Worm (Caenorhabditis elegans): ENCODE results near the gene snet-1.
A peak's percentile ranks its signal among the peaks of the same experiment; 100 is the strongest.

The snet-1 gene

DNA sequence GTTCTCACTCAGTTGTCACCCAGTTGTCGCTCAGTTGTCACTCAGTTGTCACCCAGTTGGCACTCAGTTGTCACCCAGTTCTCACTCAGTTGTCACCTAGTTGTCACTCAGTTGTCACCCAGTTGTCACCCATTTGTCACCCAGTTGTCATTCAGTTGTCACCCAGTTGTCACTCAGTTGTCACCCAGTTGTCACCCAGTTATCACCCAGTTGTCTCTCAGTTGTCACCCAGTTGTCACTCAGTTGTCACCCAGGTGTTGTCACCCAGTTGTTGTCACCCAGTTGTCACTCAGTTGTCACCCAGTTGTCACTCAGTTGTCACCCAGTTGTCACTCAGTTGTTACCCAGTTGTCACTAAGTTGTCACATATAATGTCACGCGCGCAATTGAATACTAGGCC lies 37.2 kb downstream of the snet-1 start:
- TF ChIP-seq ztf-23 (GFP tag; IDR thresholded peaks at IDR 0.05) (peak; percentile 23; the same call in 1 of the 2 replicates), med-1 (GFP tag; optimal IDR thresholded peaks at IDR 0.05; ENCODE audit: insufficient read depth) (no peak), flt-1 (GFP tag; IDR thresholded peaks at IDR 0.05) (no peak), ref-1 (GFP tag; conservative IDR thresholded peaks at IDR 0.05) (peak; percentile 43; the same call in 1 of the 2 replicates), klf-2 (GFP tag; conservative IDR thresholded peaks at IDR 0.05) (0 out of 2 replicates have a peak, but pooled peaks have one; percentile 37), ztf-29 (GFP tag; IDR thresholded peaks at IDR 0.05) (peak; percentile 49; the same call in 1 of the 2 replicates), cog-1 (tag; optimal IDR thresholded peaks at IDR 0.05) (no peak), T22C8.4 (GFP tag; IDR thresholded peaks at IDR 0.05) (no peak), tab-1 (GFP tag; IDR thresholded peaks at IDR 0.05) (peak; percentile 77)

DNA sequence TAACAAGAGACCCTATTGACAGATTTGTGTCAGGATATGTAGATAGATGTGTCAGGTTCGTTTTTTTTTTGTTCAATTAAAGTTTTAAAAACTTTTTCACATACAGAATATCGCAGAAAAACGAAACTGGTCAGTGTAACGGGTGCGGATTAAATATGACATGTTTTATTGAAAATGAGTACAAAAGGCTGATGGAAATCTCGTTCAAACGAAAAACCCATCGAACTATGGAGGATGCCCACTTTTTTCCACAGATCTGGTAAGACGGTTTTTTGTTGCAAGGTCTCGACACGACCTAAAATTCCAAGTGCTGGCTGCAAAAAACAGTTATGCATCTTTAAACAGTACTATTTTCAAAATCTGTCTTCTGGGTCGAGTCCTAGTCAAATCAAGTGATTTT lies 38.7 kb downstream of the snet-1 start:
- TF ChIP-seq ztf-23 (GFP tag; IDR thresholded peaks at IDR 0.05), result no peak
- no peak for TF ChIP-seq cog-1 (tag; optimal IDR thresholded peaks at IDR 0.05)
- no peak for TF ChIP-seq T22C8.4 (GFP tag; IDR thresholded peaks at IDR 0.05)
- TF ChIP-seq med-1 (GFP tag; optimal IDR thresholded peaks at IDR 0.05; ENCODE audit: insufficient read depth), result no peak
- no peak for TF ChIP-seq flt-1 (GFP tag; IDR thresholded peaks at IDR 0.05)
- TF ChIP-seq klf-2 (GFP tag; conservative IDR thresholded peaks at IDR 0.05), result no peak

DNA sequence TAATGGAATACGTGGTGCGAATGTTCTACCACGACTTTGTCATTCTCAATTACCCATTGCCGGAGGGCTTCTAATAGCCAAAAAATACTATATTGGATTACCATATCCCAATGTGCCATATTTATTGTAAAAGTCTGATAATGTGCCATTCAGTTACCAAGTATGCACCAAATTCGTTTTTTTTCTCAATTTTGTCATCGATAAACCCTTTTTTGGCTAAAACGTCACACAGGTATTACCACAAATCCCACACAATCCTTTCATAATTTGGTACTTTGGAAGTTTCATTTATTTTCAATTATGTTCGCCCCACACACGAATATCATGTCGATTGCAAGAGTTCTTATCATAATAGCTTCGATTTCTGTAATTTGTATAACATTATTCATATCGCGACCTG lies 40.7 kb downstream of the snet-1 start, which contains the start of gene vep-2:
vep-2 (plus strand) TSS at position 301 of the 400 bp plus-strand sequence.
- TF ChIP-seq tab-1 (GFP tag; IDR thresholded peaks at IDR 0.05) (no peak), ztf-23 (GFP tag; IDR thresholded peaks at IDR 0.05) (no peak), flt-1 (GFP tag; IDR thresholded peaks at IDR 0.05) (no peak), cog-1 (tag; optimal IDR thresholded peaks at IDR 0.05) (no peak), T22C8.4 (GFP tag; IDR thresholded peaks at IDR 0.05) (no peak), klf-2 (GFP tag; conservative IDR thresholded peaks at IDR 0.05) (no peak), med-1 (GFP tag; optimal IDR thresholded peaks at IDR 0.05; ENCODE audit: insufficient read depth) (no peak), ref-1 (GFP tag; conservative IDR thresholded peaks at IDR 0.05) (no peak), ztf-29 (GFP tag; IDR thresholded peaks at IDR 0.05) (no peak)

DNA sequence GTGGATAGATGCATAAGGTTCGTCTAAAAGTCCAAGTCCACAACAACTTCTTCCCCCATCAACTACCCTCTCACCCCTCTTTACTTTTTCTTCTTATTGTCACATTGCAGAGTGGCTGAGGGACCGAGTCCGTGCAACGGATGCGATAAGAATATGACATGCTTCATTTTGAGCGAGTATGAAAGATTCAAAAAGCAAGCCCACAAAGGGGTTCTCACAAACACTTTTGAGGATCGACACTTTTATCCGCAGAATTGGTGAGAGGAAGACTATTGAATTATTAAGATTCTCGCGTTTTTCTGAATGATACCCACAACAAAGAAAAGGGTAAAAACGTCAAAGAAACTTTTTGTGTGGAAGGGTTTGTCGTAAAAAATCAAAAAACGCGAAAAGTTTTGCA lies 43.1 kb downstream of the snet-1 start:
- TF ChIP-seq ref-1 (GFP tag; conservative IDR thresholded peaks at IDR 0.05), result no peak
- TF ChIP-seq tab-1 (GFP tag; IDR thresholded peaks at IDR 0.05), result no peak
- no peak for TF ChIP-seq T22C8.4 (GFP tag; IDR thresholded peaks at IDR 0.05)
- no peak for TF ChIP-seq med-1 (GFP tag; optimal IDR thresholded peaks at IDR 0.05; ENCODE audit: insufficient read depth)
- TF ChIP-seq klf-2 (GFP tag; conservative IDR thresholded peaks at IDR 0.05), result no peak
- no peak for TF ChIP-seq flt-1 (GFP tag; IDR thresholded peaks at IDR 0.05)
- TF ChIP-seq ztf-29 (GFP tag; IDR thresholded peaks at IDR 0.05), result no peak
- TF ChIP-seq ztf-23 (GFP tag; IDR thresholded peaks at IDR 0.05), result no peak
- no peak for TF ChIP-seq cog-1 (tag; optimal IDR thresholded peaks at IDR 0.05)

DNA sequence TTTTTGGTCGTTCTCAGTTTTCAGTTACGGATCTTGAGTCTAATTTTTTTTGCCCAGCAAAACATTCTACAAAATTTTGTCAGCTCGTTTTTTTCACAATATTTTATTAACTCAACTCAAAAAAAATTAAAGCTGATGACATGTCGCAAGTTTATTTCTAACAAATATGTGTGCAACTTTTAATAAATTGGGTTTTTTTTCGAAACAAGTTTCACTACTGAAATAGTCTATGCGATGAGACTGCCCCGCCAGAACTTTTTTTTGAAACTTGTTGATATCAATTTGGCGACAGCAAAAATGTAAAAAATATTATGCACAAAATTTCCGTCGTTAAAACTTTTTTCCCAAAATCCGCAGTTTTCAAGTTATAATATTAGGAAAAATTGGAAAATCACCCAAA lies 45.6 kb downstream of the snet-1 start, which contains the start of gene C18B2.2:
C18B2.2 (plus strand) TSS at position 301 of the 400 bp plus-strand sequence.
- TF ChIP-seq med-1 (GFP tag; optimal IDR thresholded peaks at IDR 0.05; ENCODE audit: insufficient read depth), result no peak
- no peak for TF ChIP-seq ztf-23 (GFP tag; IDR thresholded peaks at IDR 0.05)
- no peak for TF ChIP-seq cog-1 (tag; optimal IDR thresholded peaks at IDR 0.05)
- no peak for TF ChIP-seq tab-1 (GFP tag; IDR thresholded peaks at IDR 0.05)
- TF ChIP-seq klf-2 (GFP tag; conservative IDR thresholded peaks at IDR 0.05), result no peak
- TF ChIP-seq T22C8.4 (GFP tag; IDR thresholded peaks at IDR 0.05), result no peak
- no peak for TF ChIP-seq flt-1 (GFP tag; IDR thresholded peaks at IDR 0.05)
- no peak for TF ChIP-seq ref-1 (GFP tag; conservative IDR thresholded peaks at IDR 0.05)
- no peak for TF ChIP-seq ztf-29 (GFP tag; IDR thresholded peaks at IDR 0.05)

DNA sequence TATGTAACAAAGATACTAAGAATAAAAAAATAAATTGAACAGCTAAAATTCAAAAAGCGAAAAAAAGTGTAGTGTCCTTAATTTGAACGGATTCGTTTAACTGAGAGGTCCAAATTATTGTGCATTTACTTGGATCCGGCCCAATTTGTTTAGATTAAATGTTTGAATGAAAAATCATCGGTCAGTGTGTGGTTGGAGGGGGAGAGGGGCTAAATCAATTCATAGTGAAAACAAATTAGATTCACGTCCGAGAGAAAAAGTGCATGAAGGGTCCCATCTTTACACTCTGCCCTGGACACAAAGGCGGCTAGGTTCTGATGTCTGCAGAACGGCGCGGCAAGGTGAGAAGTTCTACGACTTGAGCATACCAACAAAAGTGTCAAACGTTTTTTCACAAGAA lies 49.9 kb downstream of the snet-1 start:
- no peak for TF ChIP-seq klf-2 (GFP tag; conservative IDR thresholded peaks at IDR 0.05)
- TF ChIP-seq tab-1 (GFP tag; IDR thresholded peaks at IDR 0.05), result no peak
- no peak for TF ChIP-seq ztf-23 (GFP tag; IDR thresholded peaks at IDR 0.05)
- no peak for TF ChIP-seq ztf-29 (GFP tag; IDR thresholded peaks at IDR 0.05)
- TF ChIP-seq ref-1 (GFP tag; conservative IDR thresholded peaks at IDR 0.05), result no peak
- TF ChIP-seq med-1 (GFP tag; optimal IDR thresholded peaks at IDR 0.05; ENCODE audit: insufficient read depth), result no peak
- no peak for TF ChIP-seq flt-1 (GFP tag; IDR thresholded peaks at IDR 0.05)
- no peak for TF ChIP-seq T22C8.4 (GFP tag; IDR thresholded peaks at IDR 0.05)
- TF ChIP-seq cog-1 (tag; optimal IDR thresholded peaks at IDR 0.05), result no peak

Measured in whole organism, midembryonic.